Fruit fly (Drosophila melanogaster) whole organism, embryonic: Measurements from ENCODE around the gene ninaC.

Experiments
- Antp ChIP-seq: fragments of 200-800 bp; sonication (Bioruptor generic); optimal IDR thresholded peaks from 3 replicates; lab custom pipeline; 2016; ENCODE audit warnings: missing biosample characterization, missing genetic modification characterization
- Asciz ChIP-seq: fragments of 200-800 bp; sonication (Bioruptor generic); optimal IDR thresholded peaks from 2 replicates; lab custom pipeline; 2017; ENCODE audit warnings: missing biosample characterization, mild to moderate bottlenecking, missing genetic modification characterization, missing genetic modification reagents
- BEAF-32 ChIP-seq: fragments of 200-800 bp; sonication (Bioruptor generic); optimal IDR thresholded peaks from 3 replicates; lab custom pipeline; 2017; ENCODE audit warnings: missing biosample characterization, missing genetic modification characterization, mild to moderate bottlenecking, moderate library complexity, missing genetic modification reagents
- CG1647 ChIP-seq: fragments of 200-800 bp; sonication (Bioruptor generic); optimal IDR thresholded peaks from 3 replicates; lab custom pipeline; 2016; ENCODE audit warnings: missing biosample characterization, missing genetic modification characterization
- CG16815 ChIP-seq: fragments of 200-800 bp; sonication (Bioruptor generic); optimal IDR thresholded peaks from 3 replicates; lab custom pipeline; 2017; ENCODE audit warnings: missing biosample characterization, mild to moderate bottlenecking, missing genetic modification characterization
- CG2120 ChIP-seq: fragments of 200-800 bp; sonication (Bioruptor generic); optimal IDR thresholded peaks from 3 replicates; lab custom pipeline; 2016; ENCODE audit warnings: missing biosample characterization, missing genetic modification characterization
- CG30020 ChIP-seq: fragments of 200-800 bp; optimal IDR thresholded peaks from 2 replicates; lab custom pipeline; 2019; ENCODE audit warnings: missing biosample characterization, mild to moderate bottlenecking, missing genetic modification characterization, moderate library complexity
- CG31224 ChIP-seq: fragments of 200-800 bp; sonication (Bioruptor generic); IDR thresholded peaks from 2 replicates; pipeline ENCODE4 v1.3.6; 2022; ENCODE audit warnings: missing biosample characterization, missing genetic modification characterization
- CG4854 ChIP-seq: fragments of 200-800 bp; sonication (Bioruptor generic); optimal IDR thresholded peaks from 2 replicates; lab custom pipeline; 2016; ENCODE audit warnings: missing biosample characterization, missing genetic modification characterization, inconsistent platforms
- CG6791 ChIP-seq: fragments of 200-800 bp; sonication (Bioruptor generic); IDR thresholded peaks from 3 replicates; pipeline ENCODE4 v1.3.6; 2022; ENCODE audit warnings: missing biosample characterization, missing genetic modification characterization; ENCODE audit not compliant: partially characterized antibody
- CG8924 ChIP-seq: fragments of 200-800 bp; optimal IDR thresholded peaks from 3 replicates; lab custom pipeline; 2019; ENCODE audit warnings: missing biosample characterization, mild to moderate bottlenecking, missing genetic modification characterization, moderate library complexity
- CG8944 ChIP-seq: fragments of 200-800 bp; sonication (Bioruptor generic); optimal IDR thresholded peaks from 3 replicates; lab custom pipeline; 2016; ENCODE audit warnings: missing biosample characterization, missing genetic modification characterization
- CG9727 ChIP-seq: fragments of 200-800 bp; sonication (Bioruptor generic); optimal IDR thresholded peaks from 3 replicates; lab custom pipeline; 2017; ENCODE audit warnings: missing biosample characterization, mild to moderate bottlenecking, missing genetic modification characterization
- CG9817 ChIP-seq: fragments of 200-800 bp; sonication (Bioruptor generic); optimal IDR thresholded peaks from 2 replicates; lab custom pipeline; 2018; ENCODE audit warnings: missing biosample characterization, mild to moderate bottlenecking, missing genetic modification characterization, moderate library complexity
- CkIIα-i1 ChIP-seq: fragments of 200-800 bp; sonication (Bioruptor generic); IDR thresholded peaks from 2 replicates; pipeline ENCODE4 v1.3.6; 2022; ENCODE audit warnings: missing biosample characterization, missing genetic modification characterization
- CoRest ChIP-seq: fragments of 200-800 bp; sonication (Bioruptor generic); optimal IDR thresholded peaks from 3 replicates; lab custom pipeline; 2018; ENCODE audit warnings: missing biosample characterization, mild to moderate bottlenecking, missing genetic modification characterization, moderate library complexity
- CrebB ChIP-seq: fragments of 200-800 bp; sonication (Bioruptor generic); optimal IDR thresholded peaks from 3 replicates; lab custom pipeline; 2018; ENCODE audit warnings: missing biosample characterization, mild to moderate bottlenecking, missing genetic modification characterization
- Drgx ChIP-seq: fragments of 200-800 bp; sonication (Bioruptor generic); IDR thresholded peaks from 2 replicates; pipeline ENCODE4 v1.3.6; 2022; ENCODE audit warnings: missing biosample characterization, missing genetic modification characterization
- Elba2 ChIP-seq: fragments of 200-800 bp; sonication (Bioruptor generic); optimal IDR thresholded peaks from 3 replicates; lab custom pipeline; 2016; ENCODE audit warnings: missing biosample characterization, missing genetic modification characterization
- Ets65A ChIP-seq: fragments of 200-800 bp; sonication (Bioruptor generic); peaks from one replicate; lab custom pipeline; 2016; ENCODE audit warnings: missing biosample characterization, missing genetic modification characterization
- Gug ChIP-seq: fragments of 200-800 bp; sonication (Bioruptor generic); IDR thresholded peaks from 4 replicates; pipeline ENCODE4 v1.3.6; 2022; ENCODE audit warnings: missing biosample characterization, missing genetic modification characterization
- HHEX ChIP-seq: fragments of 200-800 bp; sonication (Bioruptor generic); optimal IDR thresholded peaks from 3 replicates; lab custom pipeline; 2017; ENCODE audit warnings: missing biosample characterization, mild to moderate bottlenecking, missing genetic modification characterization, missing genetic modification reagents
- Hr3 ChIP-seq: fragments of 200-800 bp; sonication (Bioruptor generic); optimal IDR thresholded peaks from 3 replicates; lab custom pipeline; 2016; ENCODE audit warnings: missing biosample characterization, missing genetic modification characterization
- Med ChIP-seq: fragments of 200-800 bp; sonication (Bioruptor generic); peaks from one replicate; lab custom pipeline; 2016; ENCODE audit warnings: missing biosample characterization, missing genetic modification characterization, mild to moderate bottlenecking, inconsistent platforms, moderate library complexity
- Meics ChIP-seq: fragments of 200-800 bp; sonication (Bioruptor generic); optimal IDR thresholded peaks from 2 replicates; lab custom pipeline; 2017; ENCODE audit warnings: missing biosample characterization, mild to moderate bottlenecking, missing genetic modification characterization
- Ptx1 ChIP-seq: fragments of 200-800 bp; sonication (Bioruptor generic); IDR thresholded peaks from 2 replicates; pipeline ENCODE4 v1.3.6; 2022; ENCODE audit warnings: missing biosample characterization, missing genetic modification characterization
- Side ChIP-seq: fragments of 200-800 bp; sonication (Bioruptor generic); optimal IDR thresholded peaks from 2 replicates; lab custom pipeline; 2016; ENCODE audit warnings: missing biosample characterization, missing genetic modification characterization
- abd-A ChIP-seq: fragments of 200-800 bp; sonication (Bioruptor generic); optimal IDR thresholded peaks from 3 replicates; lab custom pipeline; 2019; ENCODE audit warnings: missing biosample characterization, mild to moderate bottlenecking, missing genetic modification characterization, moderate library complexity
- ase ChIP-seq: fragments of 200-800 bp; sonication (Bioruptor generic); IDR thresholded peaks from 3 replicates; pipeline ENCODE4 v1.3.6; 2022; ENCODE audit warnings: missing biosample characterization, missing genetic modification characterization
- bcd ChIP-seq: fragments of 200-800 bp; sonication (Bioruptor generic); optimal IDR thresholded peaks from 2 replicates; lab custom pipeline; 2017; ENCODE audit warnings: missing biosample characterization, mild to moderate bottlenecking, missing genetic modification characterization
- bsh ChIP-seq, 2 experiments: fragments of 200-800 bp; sonication (Bioruptor generic); optimal IDR thresholded peaks; 2 replicates each; lab custom pipeline; 2017 to 2018; ENCODE audit warnings: mild to moderate bottlenecking in 2 of 2, missing biosample characterization in 2 of 2, missing genetic modification characterization in 2 of 2, moderate library complexity in 1 of 2
- esg ChIP-seq: fragments of 200-800 bp; sonication (Bioruptor generic); conservative IDR thresholded peaks from 2 replicates; pipeline ENCODE4 v1.3.6; 2022; ENCODE audit warnings: missing biosample characterization, missing genetic modification characterization
- eve ChIP-seq, 2 experiments: fragments of >200 bp; optimal IDR thresholded peaks; 2 replicates each; lab custom pipeline; 2017; ENCODE audit warnings: missing biosample characterization in 2 of 2, missing genetic modification characterization in 2 of 2
- gem ChIP-seq: fragments of 200-800 bp; sonication (Bioruptor generic); optimal IDR thresholded peaks from 2 replicates; lab custom pipeline; 2019; ENCODE audit warnings: missing biosample characterization, mild to moderate bottlenecking, missing genetic modification characterization, moderate library complexity
- grn ChIP-seq: fragments of 200-800 bp; sonication (Bioruptor generic); optimal IDR thresholded peaks from 3 replicates; lab custom pipeline; 2017; ENCODE audit warnings: missing biosample characterization, missing genetic modification characterization
- gro ChIP-seq: fragments of 200-800 bp; sonication (Bioruptor generic); optimal IDR thresholded peaks from 2 replicates; lab custom pipeline; 2016; ENCODE audit warnings: missing biosample characterization, missing genetic modification characterization
- h ChIP-seq: fragments of >200 bp; optimal IDR thresholded peaks from 2 replicates; lab custom pipeline; 2017
- kah ChIP-seq: fragments of 200-800 bp; sonication (Bioruptor generic); optimal IDR thresholded peaks from 2 replicates; lab custom pipeline; 2018; ENCODE audit warnings: missing biosample characterization, mild to moderate bottlenecking, missing genetic modification characterization
- nom ChIP-seq: fragments of 200-800 bp; sonication (Bioruptor generic); optimal IDR thresholded peaks from 2 replicates; lab custom pipeline; 2017; ENCODE audit warnings: missing biosample characterization, missing genetic modification characterization, mild to moderate bottlenecking, moderate library complexity, missing genetic modification reagents
- org-1 ChIP-seq: fragments of 200-800 bp; sonication (Bioruptor generic); optimal IDR thresholded peaks from 2 replicates; lab custom pipeline; 2017; ENCODE audit warnings: missing biosample characterization, missing genetic modification characterization
- row ChIP-seq: fragments of 200-800 bp; sonication (Bioruptor generic); IDR thresholded peaks from 3 replicates; pipeline ENCODE4 v1.3.6; 2022; ENCODE audit warnings: missing biosample characterization, missing genetic modification characterization
- run ChIP-seq: fragments of 200-800 bp; sonication (Bioruptor generic); optimal IDR thresholded peaks from 3 replicates; lab custom pipeline; 2018; ENCODE audit warnings: missing biosample characterization, mild to moderate bottlenecking, missing genetic modification characterization
- sob ChIP-seq: fragments of 200-800 bp; sonication (Bioruptor generic); IDR thresholded peaks from 2 replicates; pipeline ENCODE4 v1.3.6; 2022; ENCODE audit warnings: missing biosample characterization, missing genetic modification characterization
- sqz ChIP-seq: fragments of 200-800 bp; sonication (Bioruptor generic); optimal IDR thresholded peaks from 3 replicates; lab custom pipeline; 2018; ENCODE audit warnings: missing biosample characterization, mild to moderate bottlenecking, missing genetic modification characterization
- tll ChIP-seq, 2 experiments: fragments of 200-800 bp in 1 of 2; fragments of >200 bp in 1 of 2; sonication (Bioruptor generic) in 1 of 2; optimal IDR thresholded peaks; 2 replicates each; lab custom pipeline; 2017 to 2019; ENCODE audit warnings: missing biosample characterization in 2 of 2, missing genetic modification characterization in 2 of 2, mild to moderate bottlenecking in 1 of 2, moderate library complexity in 1 of 2
- ttk ChIP-seq: fragments of 200-800 bp; sonication (Bioruptor generic); IDR thresholded peaks from 2 replicates; pipeline ENCODE4 v2.1.2; 2022; ENCODE audit warnings: missing biosample characterization, missing genetic modification characterization
- vnd ChIP-seq: fragments of 200-800 bp; sonication (Bioruptor generic); IDR thresholded peaks from 3 replicates; pipeline ENCODE4 v1.3.6; 2022; ENCODE audit warnings: missing biosample characterization, missing genetic modification characterization; ENCODE audit not compliant: partially characterized antibody
- vvl ChIP-seq: fragments of 200-800 bp; sonication (Bioruptor generic); IDR thresholded peaks from 2 replicates; pipeline ENCODE4 v1.3.6; 2022; ENCODE audit warnings: missing biosample characterization, missing genetic modification characterization

Gene ninaC

dm6 chr2L:7423333-7423895 lies 45.9 kb downstream of the ninaC start (continued):
- no peak for TF ChIP-seq CG9817 (tag; lab: Kevin White, UChicago)
- TF ChIP-seq ase (GFP tag; lab: Robert Waterston, UW), result 0 out of 3 replicates have a peak, but pooled peaks have one; percentile 37
- TF ChIP-seq Asciz (GFP tag; lab: Kevin White, UChicago), result no peak
- peak; percentile 55; the same call in 1 of the 4 replicates for TF ChIP-seq Gug (GFP tag; lab: Robert Waterston, UW)
- TF ChIP-seq CG9727 (GFP tag; lab: Kevin White, UChicago), result peak; percentile 37
- TF ChIP-seq bsh (GFP tag; optimal IDR thresholded peaks at IDR 0.05; lab: Kevin White, UChicago), result peak in 1 of 2 experiments; percentile 41
- TF ChIP-seq gro (GFP tag; lab: Kevin White, UChicago), result no peak
- no peak for TF ChIP-seq grn (GFP tag; lab: Kevin White, UChicago)
- TF ChIP-seq CkIIα-i1, result no peak
- peak; percentile 76 for TF ChIP-seq nom (GFP tag; lab: Kevin White, UChicago)
- TF ChIP-seq Meics (GFP tag; lab: Kevin White, UChicago), result peak; percentile 39
- no peak for TF ChIP-seq h
- no peak for TF ChIP-seq CoRest (tag; lab: Kevin White, UChicago)
- TF ChIP-seq CG8924, result no peak
- TF ChIP-seq CG8944 (GFP tag; lab: Kevin White, UChicago), result peak; percentile 33
- TF ChIP-seq Hr3, result no peak

- TF ChIP-seq CG2120 (GFP tag; lab: Kevin White, UChicago) (peak; percentile 30), CG1647 (GFP tag; lab: Kevin White, UChicago) (no peak), HHEX (peak; percentile 28), Elba2 (GFP tag; lab: Kevin White, UChicago) (no peak), eve (GFP tag; optimal IDR thresholded peaks at IDR 0.05; lab: Kevin White, UChicago) (peak in 1 of 2 experiments; percentile 19), Side (GFP tag; lab: Kevin White, UChicago) (no peak), Antp (GFP tag; lab: Kevin White, UChicago) (no peak), tll (GFP tag; optimal IDR thresholded peaks at IDR 0.05; lab: Kevin White, UChicago) (no peak), Med (peak; percentile 74), sqz (GFP tag; lab: Kevin White, UChicago) (no peak), vnd (GFP tag; lab: Robert Waterston, UW) (no peak), BEAF-32 (GFP tag; lab: Kevin White, UChicago) (no peak), Ets65A (GFP tag; lab: Kevin White, UChicago) (peak; percentile 52), bsh (GFP tag; optimal IDR thresholded peaks at IDR 0.05; lab: Kevin White, UChicago) (peak in 1 of 2 experiments; percentile 33), abd-A (tag; lab: Kevin White, UChicago) (no peak), CG30020 (tag; lab: Kevin White, UChicago) (no peak), row (GFP tag; lab: Robert Waterston, UW) (peak; percentile 19; the same call in 1 of the 3 replicates), kah (no peak), sob (GFP tag; lab: Robert Waterston, UW) (no peak), run (no peak), bcd (GFP tag; lab: Kevin White, UChicago) (no peak), CrebB (no peak), Ptx1 (GFP tag; lab: Robert Waterston, UW) (no peak), vvl (GFP tag; lab: Robert Waterston, UW) (no peak), CG31224 (no peak), ttk (0 out of 2 replicates have a peak, but pooled peaks have one; percentile 22), CG6791 (no peak), CG16815 (GFP tag; lab: Kevin White, UChicago) (no peak), gem (tag; lab: Kevin White, UChicago) (peak; percentile 7), org-1 (GFP tag; lab: Kevin White, UChicago) (no peak), Drgx (peak; percentile 52; the same call in 1 of the 2 replicates), CG4854 (GFP tag; lab: Kevin White, UChicago) (no peak), esg (no peak), CG8944 (GFP tag; lab: Kevin White, UChicago) (no peak)
These were observed 46.9 kb downstream of the ninaC start for dm6 chr2L:7424282-7424905.
